Fruit fly (Drosophila melanogaster) whole organism, embryonic: ENCODE results near the gene CG13716.

Source experiments
- Atf-2 ChIP-seq: fragments of 200-800 bp; sonication (Bioruptor generic); optimal IDR thresholded peaks from 2 replicates; lab custom pipeline; 2016; ENCODE audit warnings: missing biosample characterization, missing genetic modification characterization
- Awh ChIP-seq: fragments of 200-800 bp; sonication (Bioruptor generic); IDR thresholded peaks from 2 replicates; pipeline ENCODE4, ENCODE4 v1.3.6; 2022; ENCODE audit warnings: missing biosample characterization, missing genetic modification characterization
- CG10321 ChIP-seq: fragments of 200-800 bp; sonication (Bioruptor generic); IDR thresholded peaks from 2 replicates; pipeline ENCODE4 v1.3.6; 2022; ENCODE audit warnings: missing biosample characterization, missing genetic modification characterization
- CG11504 ChIP-seq: fragments of 200-800 bp; sonication (Bioruptor generic); optimal IDR thresholded peaks from 3 replicates; lab custom pipeline; 2019; ENCODE audit warnings: missing biosample characterization, mild to moderate bottlenecking, missing genetic modification characterization, moderate library complexity
- CG11696 ChIP-seq: fragments of 200-800 bp; sonication (Bioruptor generic); IDR thresholded peaks from 2 replicates; pipeline ENCODE4 v1.3.6; 2022; ENCODE audit warnings: missing biosample characterization, missing genetic modification characterization
- CG12744 ChIP-seq: fragments of 200-800 bp; sonication (Bioruptor generic); optimal IDR thresholded peaks from 2 replicates; lab custom pipeline; 2016; ENCODE audit warnings: missing biosample characterization, missing genetic modification characterization
- CG13287 ChIP-seq: fragments of 200-800 bp; sonication (Bioruptor generic); IDR thresholded peaks from 2 replicates; pipeline ENCODE4 v1.3.6; 2022; ENCODE audit warnings: missing biosample characterization, missing genetic modification characterization; ENCODE audit not compliant: partially characterized antibody
- CG14050 ChIP-seq: fragments of 200-800 bp; sonication (Bioruptor generic); IDR thresholded peaks from 3 replicates; pipeline ENCODE4 v1.3.6; 2022; ENCODE audit warnings: missing biosample characterization, missing genetic modification characterization
- CG15011 ChIP-seq: fragments of 200-800 bp; sonication (Bioruptor generic); optimal IDR thresholded peaks from 3 replicates; lab custom pipeline; 2018; ENCODE audit warnings: missing biosample characterization, mild to moderate bottlenecking, missing genetic modification characterization
- CG15073 ChIP-seq: fragments of 200-800 bp; sonication (Bioruptor generic); optimal IDR thresholded peaks from 2 replicates; lab custom pipeline; 2016; ENCODE audit warnings: missing biosample characterization, missing genetic modification characterization
- CG16813 ChIP-seq: fragments of 200-800 bp; sonication (Bioruptor generic); IDR thresholded peaks from 3 replicates; pipeline ENCODE4 v1.3.6; 2022; ENCODE audit warnings: missing biosample characterization, missing genetic modification characterization; ENCODE audit not compliant: partially characterized antibody
- CG17829 ChIP-seq: fragments of 200-800 bp; optimal IDR thresholded peaks from 2 replicates; lab custom pipeline; 2019; ENCODE audit warnings: missing biosample characterization, mild to moderate bottlenecking, missing genetic modification characterization, moderate library complexity
- CG30431 ChIP-seq: fragments of 200-800 bp; sonication (Bioruptor generic); optimal IDR thresholded peaks from 2 replicates; lab custom pipeline; 2017; ENCODE audit warnings: missing biosample characterization, missing genetic modification characterization
- CG4328 ChIP-seq: fragments of 200-800 bp; sonication (Bioruptor generic); optimal IDR thresholded peaks from 3 replicates; lab custom pipeline; 2017; ENCODE audit warnings: missing biosample characterization, missing genetic modification reagents, missing genetic modification characterization
- CG4820 ChIP-seq: fragments of 200-800 bp; sonication (Bioruptor generic); optimal IDR thresholded peaks from 3 replicates; lab custom pipeline; 2016; ENCODE audit warnings: missing biosample characterization, missing genetic modification characterization
- CG5245 ChIP-seq: fragments of 200-800 bp; sonication (Bioruptor generic); optimal IDR thresholded peaks from 3 replicates; lab custom pipeline; 2016; ENCODE audit warnings: missing biosample characterization, missing genetic modification characterization
- CG6254 ChIP-seq: fragments of 200-800 bp; sonication (Bioruptor generic); optimal IDR thresholded peaks from 3 replicates; lab custom pipeline; 2017; ENCODE audit warnings: mild to moderate bottlenecking, missing biosample characterization, missing genetic modification reagents, missing genetic modification characterization
- CG6654 ChIP-seq: fragments of 200-800 bp; sonication (Bioruptor generic); optimal IDR thresholded peaks from 2 replicates; lab custom pipeline; 2017; ENCODE audit warnings: missing biosample characterization, mild to moderate bottlenecking, missing genetic modification characterization
- CG9609 ChIP-seq: fragments of 200-800 bp; sonication (Bioruptor generic); optimal IDR thresholded peaks from 3 replicates; lab custom pipeline; 2016; ENCODE audit warnings: missing biosample characterization, missing genetic modification characterization
- CoRest ChIP-seq: fragments of 200-800 bp; sonication (Bioruptor generic); optimal IDR thresholded peaks from 3 replicates; lab custom pipeline; 2018; ENCODE audit warnings: missing biosample characterization, mild to moderate bottlenecking, missing genetic modification characterization, moderate library complexity
- D ChIP-seq, 2 experiments: fragments of 200-800 bp in 1 of 2; fragments of >200 bp in 1 of 2; sonication (Bioruptor generic) in 1 of 2; optimal IDR thresholded peaks; 2 replicates in 1 of 2; 3 replicates in 1 of 2; lab custom pipeline; 2017; ENCODE audit warnings: mild to moderate bottlenecking in 1 of 2, missing biosample characterization in 1 of 2, missing genetic modification characterization in 1 of 2, missing genetic modification reagents in 1 of 2
- D19A ChIP-seq: fragments of 200-800 bp; optimal IDR thresholded peaks from 3 replicates; lab custom pipeline; 2019; ENCODE audit warnings: missing biosample characterization, mild to moderate bottlenecking, missing genetic modification characterization, moderate library complexity
- D19B ChIP-seq: fragments of 200-800 bp; sonication (Bioruptor generic); optimal IDR thresholded peaks from 2 replicates; lab custom pipeline; 2017; ENCODE audit warnings: missing biosample characterization, mild to moderate bottlenecking, missing genetic modification characterization
- GATAe ChIP-seq: fragments of 200-800 bp; sonication (Bioruptor generic); conservative IDR thresholded peaks from 2 replicates; pipeline ENCODE4 v1.3.6; 2022; ENCODE audit warnings: missing biosample characterization, missing genetic modification characterization
- Lpt ChIP-seq: fragments of >200 bp; optimal IDR thresholded peaks from 2 replicates; lab custom pipeline; 2018; ENCODE audit warnings: missing biosample characterization, missing genetic modification characterization
- Rfx ChIP-seq: fragments of 200-800 bp; sonication (Bioruptor generic); IDR thresholded peaks from 2 replicates; pipeline ENCODE4 v1.3.6; 2022; ENCODE audit warnings: missing biosample characterization, missing genetic modification characterization
- chif ChIP-seq, 2 experiments: fragments of 200-800 bp; sonication (Bioruptor generic); optimal IDR thresholded peaks; 3 replicates each; lab custom pipeline; 2016; ENCODE audit warnings: missing biosample characterization in 2 of 2, missing genetic modification characterization in 2 of 2
- chinmo ChIP-seq: fragments of 200-800 bp; sonication (Bioruptor generic); IDR thresholded peaks from 4 replicates; pipeline ENCODE4 v1.3.6; 2022; ENCODE audit warnings: missing biosample characterization, missing genetic modification characterization; ENCODE audit not compliant: partially characterized antibody
- chn ChIP-seq: fragments of 200-800 bp; sonication (Bioruptor generic); optimal IDR thresholded peaks from 2 replicates; lab custom pipeline; 2016; ENCODE audit warnings: missing biosample characterization, missing genetic modification characterization
- dm ChIP-seq: fragments of 200-800 bp; sonication (Bioruptor generic); optimal IDR thresholded peaks from 3 replicates; lab custom pipeline; 2016; ENCODE audit warnings: missing biosample characterization, missing genetic modification characterization
- dmrt99B ChIP-seq: fragments of 200-800 bp; sonication (Bioruptor generic); optimal IDR thresholded peaks from 2 replicates; lab custom pipeline; 2018; ENCODE audit warnings: missing biosample characterization, mild to moderate bottlenecking, missing genetic modification characterization, moderate library complexity
- en ChIP-seq: fragments of 200-800 bp; sonication (Bioruptor generic); optimal IDR thresholded peaks from 2 replicates; lab custom pipeline; 2016; ENCODE audit warnings: missing biosample characterization, missing genetic modification characterization
- fru ChIP-seq: fragments of >200 bp; optimal IDR thresholded peaks from 2 replicates; lab custom pipeline; 2017
- grn ChIP-seq: fragments of 200-800 bp; sonication (Bioruptor generic); optimal IDR thresholded peaks from 3 replicates; lab custom pipeline; 2017; ENCODE audit warnings: missing biosample characterization, missing genetic modification characterization
- hb ChIP-seq: fragments of 200-800 bp; sonication (Bioruptor generic); IDR thresholded peaks from 3 replicates; pipeline ENCODE4 v1.3.6; 2022; ENCODE audit warnings: missing biosample characterization, missing genetic modification characterization; ENCODE audit not compliant: partially characterized antibody
- lilli ChIP-seq: fragments of 200-800 bp; sonication (Bioruptor generic); optimal IDR thresholded peaks from 3 replicates; lab custom pipeline; 2016; ENCODE audit warnings: missing biosample characterization, missing genetic modification characterization
- lmd ChIP-seq: fragments of 200-800 bp; sonication (Bioruptor generic); IDR thresholded peaks from 2 replicates; pipeline ENCODE4 v1.3.6; 2022; ENCODE audit warnings: missing biosample characterization, missing genetic modification characterization
- lola ChIP-seq, 3 experiments: fragments of >200 bp in 2 of 3; fragments of 200-800 bp in 1 of 3; sonication (Bioruptor generic) in 1 of 3; optimal IDR thresholded peaks; 2 replicates each; lab custom pipeline; 2017 to 2019; ENCODE audit warnings: missing biosample characterization in 3 of 3, missing genetic modification characterization in 3 of 3, mild to moderate bottlenecking in 1 of 3, moderate library complexity in 1 of 3
- luna ChIP-seq: fragments of 200-800 bp; sonication (Bioruptor generic); optimal IDR thresholded peaks from 2 replicates; lab custom pipeline; 2016; ENCODE audit warnings: missing biosample characterization, missing genetic modification characterization
- maf-S ChIP-seq: fragments of 200-800 bp; sonication (Bioruptor generic); optimal IDR thresholded peaks from 2 replicates; lab custom pipeline; 2016; ENCODE audit warnings: missing biosample characterization, missing genetic modification characterization
- oc ChIP-seq: fragments of 200-800 bp; sonication (Bioruptor generic); optimal IDR thresholded peaks from 2 replicates; lab custom pipeline; 2018; ENCODE audit warnings: missing biosample characterization, mild to moderate bottlenecking, missing genetic modification characterization, moderate library complexity
- pan ChIP-seq, 4 experiments: fragments of >200 bp in 3 of 4; fragments of 200-800 bp in 1 of 4; sonication (Bioruptor generic) in 1 of 4; optimal IDR thresholded peaks in 3 of 4; IDR thresholded peaks in 1 of 4; 2 replicates each; pipeline versions ENCODE4 v1.3.6 to Lab custom; 2017 to 2022; ENCODE audit warnings: missing biosample characterization in 2 of 4, missing genetic modification characterization in 2 of 4, mixed read lengths in 1 of 4
- repo ChIP-seq: fragments of 200-800 bp; sonication (Bioruptor generic); optimal IDR thresholded peaks from 2 replicates; lab custom pipeline; 2016; ENCODE audit warnings: missing biosample characterization, missing genetic modification characterization
- run ChIP-seq: fragments of 200-800 bp; sonication (Bioruptor generic); optimal IDR thresholded peaks from 3 replicates; lab custom pipeline; 2018; ENCODE audit warnings: missing biosample characterization, mild to moderate bottlenecking, missing genetic modification characterization
- sisA ChIP-seq: fragments of 200-800 bp; sonication (Bioruptor generic); IDR thresholded peaks from 2 replicates; pipeline ENCODE4 v1.3.6; 2022; ENCODE audit warnings: missing biosample characterization, missing genetic modification characterization
- sug ChIP-seq: fragments of 200-800 bp; optimal IDR thresholded peaks from 2 replicates; lab custom pipeline; 2019; ENCODE audit warnings: missing biosample characterization, mild to moderate bottlenecking, missing genetic modification characterization, moderate library complexity
- tgo ChIP-seq: fragments of 200-800 bp; sonication (Bioruptor generic); IDR thresholded peaks from 3 replicates; pipeline ENCODE4 v1.3.6; 2022; ENCODE audit warnings: missing biosample characterization, missing genetic modification characterization
- wdn ChIP-seq: fragments of 200-800 bp; sonication (Bioruptor generic); IDR thresholded peaks from 2 replicates; pipeline ENCODE4 v1.3.6; 2022; ENCODE audit warnings: missing biosample characterization, missing genetic modification characterization
- zen2 ChIP-seq: fragments of 200-800 bp; sonication (Bioruptor generic); IDR thresholded peaks from 3 replicates; pipeline ENCODE4 v1.3.6; 2022; ENCODE audit warnings: missing biosample characterization, missing genetic modification characterization; ENCODE audit not compliant: partially characterized antibody
- zf30C ChIP-seq: fragments of 200-800 bp; sonication (Bioruptor generic); optimal IDR thresholded peaks from 3 replicates; lab custom pipeline; 2018; ENCODE audit warnings: missing biosample characterization, mild to moderate bottlenecking, missing genetic modification characterization

The CG13716 gene

DNA sequence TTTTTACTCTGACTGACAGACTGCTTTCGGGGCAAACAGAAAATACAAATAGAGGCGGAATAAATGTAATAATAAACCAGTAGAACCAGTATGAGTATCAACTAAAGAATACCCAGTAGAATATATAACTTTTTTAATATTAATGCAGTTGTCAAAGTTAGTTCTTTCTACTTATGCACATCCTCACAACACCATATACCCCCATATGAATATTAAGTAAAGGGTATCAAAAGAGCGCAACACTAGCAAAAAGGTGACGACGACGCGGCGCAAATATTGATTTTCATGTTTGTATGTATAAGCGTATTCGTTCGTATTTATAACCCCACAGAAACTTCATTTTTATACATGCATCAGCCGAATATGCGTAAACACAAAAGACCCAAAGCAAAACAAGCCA, 21.5 kb downstream of the CG13716 start (continued):
- TF ChIP-seq tgo (GFP tag; lab: Robert Waterston, UW) (peak; percentile 94), CG15011 (GFP tag; lab: Kevin White, UChicago) (peak; percentile 88), dmrt99B (tag; lab: Kevin White, UChicago) (peak; percentile 97), oc (tag; lab: Kevin White, UChicago) (peak; percentile 94), CoRest (tag; lab: Kevin White, UChicago) (peak; percentile 94), CG15073 (GFP tag; lab: Kevin White, UChicago) (peak; percentile 56), luna (GFP tag; lab: Kevin White, UChicago) (peak; percentile 66), lola (GFP tag; optimal IDR thresholded peaks at IDR 0.05; lab: Kevin White, UChicago) (peak in 1 of 3 experiments; percentile 90), CG12744 (peak; percentile 81), GATAe (GFP tag; lab: Robert Waterston, UW) (peak; percentile 72), sug (tag; lab: Kevin White, UChicago) (peak; percentile 72), en (peak; percentile 42), wdn (GFP tag; lab: Robert Waterston, UW) (no peak; the same call in 1 of the 2 replicates), chn (GFP tag; lab: Kevin White, UChicago) (peak; percentile 89), zf30C (GFP tag; lab: Kevin White, UChicago) (no peak), CG17829 (peak; percentile 95), CG30431 (GFP tag; lab: Kevin White, UChicago) (peak; percentile 77), hb (GFP tag; lab: Robert Waterston, UW) (no peak), CG4820 (GFP tag; lab: Kevin White, UChicago) (peak; percentile 95), lmd (peak; percentile 94), run (tag; lab: Kevin White, UChicago) (peak; percentile 88), D19A (tag; lab: Kevin White, UChicago) (peak; percentile 93), CG6654 (GFP tag; lab: Kevin White, UChicago) (peak; percentile 80), Lpt (GFP tag; lab: Kevin White, UChicago) (no peak), Rfx (GFP tag; lab: Robert Waterston, UW) (peak; percentile 95), CG11504 (peak; percentile 96), Atf-2 (peak; percentile 78), CG11696 (GFP tag; lab: Robert Waterston, UW) (peak; percentile 80), repo (GFP tag; lab: Kevin White, UChicago) (peak; percentile 89), Awh (GFP tag; lab: Robert Waterston, UW) (peak; percentile 94), CG6254 (peak; percentile 95), CG14050 (GFP tag; lab: Robert Waterston, UW) (peak; percentile 86), zen2 (GFP tag; lab: Robert Waterston, UW) (no peak), sisA (GFP tag; lab: Robert Waterston, UW) (peak; percentile 94), CG5245 (GFP tag; lab: Kevin White, UChicago) (peak; percentile 95), maf-S (peak; percentile 67), chinmo (0 out of 4 replicates have a peak, but pooled peaks have one; percentile 13), lilli (GFP tag; lab: Kevin White, UChicago) (peak; percentile 87), CG4328 (GFP tag; lab: Kevin White, UChicago) (peak; percentile 56), CG9609 (GFP tag; lab: Kevin White, UChicago) (peak; percentile 74), pan (optimal IDR thresholded peaks at IDR 0.05; lab: Kevin White, UChicago) (peak in 1 of 2 experiments; percentile 55), pan (GFP tag; optimal IDR thresholded peaks at IDR 0.05 in 1 of 2, IDR thresholded peaks at IDR 0.05 in 1 of 2) (peak in 1 of 2 experiments; percentile 97), CG10321 (GFP tag; lab: Robert Waterston, UW) (peak; percentile 71), D19B (GFP tag; lab: Kevin White, UChicago) (peak; percentile 99), chif (GFP tag; optimal IDR thresholded peaks at IDR 0.05; lab: Kevin White, UChicago) (peak; percentile 90 to 91), grn (GFP tag; lab: Kevin White, UChicago) (peak; percentile 74), fru (lab: Kevin White, UChicago) (no peak), CG13287 (GFP tag; lab: Robert Waterston, UW) (no peak), D (optimal IDR thresholded peaks at IDR 0.05; lab: Kevin White, UChicago) (no peak), D (GFP tag; optimal IDR thresholded peaks at IDR 0.05; lab: Kevin White, UChicago) (peak; percentile 95), CG16813 (GFP tag; lab: Robert Waterston, UW) (no peak), dm (peak; percentile 67)
